Worm (Caenorhabditis elegans) whole organism, late embryonic: Measurements from ENCODE around the gene col-98.

Source experiments
- C08G9.2 ChIP-seq: sonication (generic microtip); optimal IDR thresholded peaks from 2 replicates; lab custom pipeline; 2016; ENCODE audit warnings: mild to moderate bottlenecking, missing genetic modification characterization, moderate library complexity, missing compliant biosample characterization
- Y22D7AL.16 ChIP-seq: sonication (generic microtip); optimal IDR thresholded peaks from 2 replicates; lab custom pipeline; 2016; ENCODE audit warnings: missing genetic modification characterization, missing compliant biosample characterization
- ama-1 ChIP-seq: fragments of 150-350 bp; optimal IDR thresholded peaks from 2 replicates; lab custom pipeline; 2014
- ceh-45 ChIP-seq: fragments of 200-800 bp; sonication (Bioruptor generic); IDR thresholded peaks from 2 replicates; pipeline ENCODE4 v1.3.6; 2022; ENCODE audit warnings: missing genetic modification reagents, missing genetic modification characterization, missing compliant biosample characterization
- elt-2 ChIP-seq: sonication (generic microtip); optimal IDR thresholded peaks from 2 replicates; lab custom pipeline; 2016; ENCODE audit warnings: missing genetic modification reagents, missing genetic modification characterization, missing compliant biosample characterization
- ets-4 ChIP-seq: sonication (generic microtip); optimal IDR thresholded peaks from 2 replicates; lab custom pipeline; 2016; ENCODE audit warnings: missing genetic modification characterization, missing compliant biosample characterization
- nfya-1 ChIP-seq: sonication (generic microtip); optimal IDR thresholded peaks from 2 replicates; lab custom pipeline; 2017; ENCODE audit warnings: missing genetic modification characterization, mild to moderate bottlenecking, missing compliant biosample characterization, antibody characterized with exemption, moderate library complexity
- nhr-11 ChIP-seq: fragments of 150-350 bp; optimal IDR thresholded peaks from 2 replicates; lab custom pipeline; 2014; ENCODE audit warnings: missing biosample characterization, missing genetic modification characterization
- pha-4 ChIP-seq: fragments of 150-350 bp; optimal IDR thresholded peaks from 2 replicates; lab custom pipeline; 2018; ENCODE audit warnings: missing biosample characterization, missing genetic modification reagents, missing genetic modification characterization
- pqm-1 ChIP-seq: sonication (generic microtip); optimal IDR thresholded peaks from 2 replicates; lab custom pipeline; 2016; ENCODE audit warnings: missing genetic modification characterization, missing compliant biosample characterization
- sdc-2 ChIP-seq: sonication (generic microtip); optimal IDR thresholded peaks from 2 replicates; lab custom pipeline; 2016; ENCODE audit warnings: missing genotype, missing genetic modification characterization, missing compliant biosample characterization
- syd-9 ChIP-seq: sonication (generic microtip); optimal IDR thresholded peaks from 2 replicates; lab custom pipeline; 2016; ENCODE audit warnings: mild to moderate bottlenecking, missing genetic modification characterization, moderate library complexity, missing compliant biosample characterization
- tbx-7 ChIP-seq: sonication (generic microtip); optimal IDR thresholded peaks from 2 replicates; lab custom pipeline; 2016; ENCODE audit warnings: missing genotype, missing genetic modification characterization, missing compliant biosample characterization
- unc-42 ChIP-seq: sonication (generic microtip); optimal IDR thresholded peaks from 2 replicates; lab custom pipeline; 2016; ENCODE audit warnings: missing genotype, missing genetic modification characterization, missing compliant biosample characterization

DNA sequence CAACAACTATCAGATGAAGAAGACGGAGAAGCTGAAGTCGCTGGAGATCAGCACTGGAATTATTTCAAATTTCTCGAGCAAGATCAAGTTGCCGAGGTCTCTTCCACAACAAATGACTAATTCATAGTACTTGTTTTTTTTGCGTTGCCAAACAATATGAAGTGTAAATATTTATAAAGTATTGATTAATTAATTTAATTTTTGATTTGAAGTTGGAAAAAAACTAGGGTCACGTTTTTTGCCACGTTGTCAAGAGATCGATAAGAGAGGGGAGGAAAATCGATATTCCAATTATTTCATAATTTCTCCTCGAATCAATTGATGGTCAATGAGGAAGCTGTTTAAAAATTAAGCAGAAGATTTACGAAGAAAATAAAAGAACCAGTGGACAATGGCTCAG, 13.6 kb upstream of the col-98 start, which contains the start of gene snf-7:
- no peak for TF ChIP-seq pha-4 (tag; lab: Kevin White, UChicago)
- no peak for TF ChIP-seq nfya-1 (tag; lab: Kevin White, UChicago)
- TF ChIP-seq elt-2 = no peak
- TF ChIP-seq ama-1 (lab: Kevin White, UChicago) = no peak
- no peak for TF ChIP-seq tbx-7 (tag; lab: Kevin White, UChicago)
- no peak for TF ChIP-seq Y22D7AL.16 (tag; lab: Kevin White, UChicago)
- no peak for TF ChIP-seq pqm-1
- no peak for TF ChIP-seq syd-9 (tag; lab: Kevin White, UChicago)
- no peak for TF ChIP-seq unc-42 (tag; lab: Kevin White, UChicago)
- TF ChIP-seq ets-4 (tag; lab: Kevin White, UChicago) = no peak
- TF ChIP-seq sdc-2 (tag; lab: Kevin White, UChicago) = no peak
- TF ChIP-seq C08G9.2 (tag; lab: Kevin White, UChicago) = no peak
- no peak for TF ChIP-seq ceh-45 (GFP tag; lab: Robert Waterston, UW)
- no peak for TF ChIP-seq nhr-11 (tag; lab: Kevin White, UChicago)
